Fruit fly (Drosophila melanogaster): ENCODE measurements around the gene aspr.
"Not testable (repeated sequence)": the region's sequence is repeated elsewhere in the genome, so short reads cannot be mapped to it uniquely, and the experiment has no call there.

Gene aspr

DNA sequence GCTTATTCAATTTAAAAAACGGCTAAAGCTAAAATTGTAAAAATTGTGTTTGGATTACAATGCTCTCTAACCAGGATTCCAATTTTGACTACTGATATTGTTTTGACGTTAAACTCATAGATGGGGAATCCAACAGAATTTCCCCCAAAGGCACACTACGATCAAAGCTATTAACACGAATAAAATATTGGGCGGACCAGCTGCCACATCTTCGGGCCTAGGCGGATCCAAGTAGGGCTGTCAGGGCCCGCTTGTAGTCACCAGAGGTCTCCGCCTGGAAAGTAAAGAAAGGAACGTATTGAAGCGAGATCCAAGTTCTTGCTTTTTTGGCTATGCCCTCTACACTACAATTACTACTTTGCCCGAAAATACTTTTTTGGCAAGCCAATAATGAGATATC, 30.6 kb downstream of the aspr start, which contains the start of gene Sdic1:
Gene Sdic1 (minus strand): TSS at position 101 of the 400 bp plus-strand sequence.
- not testable (repeated sequence) for TF ChIP-seq CG15710 (tag; optimal IDR thresholded peaks at IDR 0.05); rn (GFP tag; IDR thresholded peaks at IDR 0.05); CG17806 (tag; optimal IDR thresholded peaks at IDR 0.05)

DNA sequence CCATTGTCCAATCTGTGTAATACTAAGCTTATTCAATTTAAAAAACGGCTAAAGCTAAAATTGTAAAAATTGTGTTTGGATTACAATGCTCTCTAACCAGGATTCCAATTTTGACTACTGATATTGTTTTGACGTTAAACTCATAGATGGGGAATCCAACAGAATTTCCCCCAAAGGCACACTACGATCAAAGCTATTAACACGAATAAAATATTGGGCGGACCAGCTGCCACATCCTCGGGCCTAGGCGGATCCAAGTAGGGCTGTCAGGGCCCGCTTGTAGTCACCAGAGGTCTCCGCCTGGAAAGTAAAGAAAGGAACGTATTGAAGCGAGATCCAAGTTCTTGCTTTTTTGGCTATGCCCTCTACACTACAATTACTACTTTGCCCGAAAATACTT, 38.5 kb downstream of the aspr start, which contains the start of gene Sdic2:
Gene Sdic2 (minus strand): TSS at position 101 of the 400 bp plus-strand sequence.
- TF ChIP-seq fd96Ca (GFP tag; IDR thresholded peaks at IDR 0.05); CG17806 (tag; optimal IDR thresholded peaks at IDR 0.05); Ets98B (GFP tag; IDR thresholded peaks at IDR 0.05): not testable (repeated sequence)

DNA sequence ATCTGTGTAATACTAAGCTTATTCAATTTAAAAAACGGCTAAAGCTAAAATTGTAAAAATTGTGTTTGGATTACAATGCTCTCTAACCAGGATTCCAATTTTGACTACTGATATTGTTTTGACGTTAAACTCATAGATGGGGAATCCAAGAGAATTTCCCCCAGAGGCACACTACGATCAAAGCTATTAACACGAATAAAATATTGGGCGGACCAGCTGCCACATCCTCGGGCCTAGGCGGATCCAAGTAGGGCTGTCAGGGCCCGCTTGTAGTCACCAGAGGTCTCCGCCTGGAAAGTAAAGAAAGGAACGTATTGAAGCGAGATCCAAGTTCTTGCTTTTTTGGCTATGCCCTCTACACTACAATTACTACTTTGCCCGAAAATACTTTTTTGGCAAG, 46.2 kb downstream of the aspr start, which contains the start of gene Sdic3:
Gene Sdic3 (minus strand): TSS at position 101 of the 400 bp plus-strand sequence.
- not testable (repeated sequence) for TF ChIP-seq Pif1B (GFP tag; optimal IDR thresholded peaks at IDR 0.05); EcR (GFP tag; optimal IDR thresholded peaks at IDR 0.05); CG34367 (tag; optimal IDR thresholded peaks at IDR 0.05)

DNA sequence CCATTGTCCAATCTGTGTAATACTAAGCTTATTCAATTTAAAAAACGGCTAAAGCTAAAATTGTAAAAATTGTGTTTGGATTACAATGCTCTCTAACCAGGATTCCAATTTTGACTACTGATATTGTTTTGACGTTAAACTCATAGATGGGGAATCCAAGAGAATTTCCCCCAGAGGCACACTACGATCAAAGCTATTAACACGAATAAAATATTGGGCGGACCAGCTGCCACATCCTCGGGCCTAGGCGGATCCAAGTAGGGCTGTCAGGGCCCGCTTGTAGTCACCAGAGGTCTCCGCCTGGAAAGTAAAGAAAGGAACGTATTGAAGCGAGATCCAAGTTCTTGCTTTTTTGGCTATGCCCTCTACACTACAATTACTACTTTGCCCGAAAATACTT, 53.9 kb downstream of the aspr start, which contains the start of gene SdicA:
Gene SdicA (minus strand): TSS at position 101 of the 400 bp plus-strand sequence.
- TF ChIP-seq CG34367 (tag; optimal IDR thresholded peaks at IDR 0.05); gl (tag; optimal IDR thresholded peaks at IDR 0.05); EcR (GFP tag; optimal IDR thresholded peaks at IDR 0.05): not testable (repeated sequence)

All from whole organism, pupa.